Fruit fly (Drosophila melanogaster) whole organism, pupa: ENCODE results near the gene scrib.

ENCODE experiments used
- CG10348 ChIP-seq: fragments of 200-800 bp; sonication (Bioruptor generic); IDR thresholded peaks from 2 replicates; pipeline ENCODE4 v1.3.6; 2022; ENCODE audit warnings: missing biosample characterization, missing genetic modification characterization
- CG12605 ChIP-seq: fragments of 200-800 bp; sonication (Bioruptor generic); IDR thresholded peaks from 2 replicates; pipeline ENCODE4 v1.3.6; 2022; ENCODE audit warnings: missing biosample characterization, missing genetic modification characterization
- CG13204 ChIP-seq: fragments of 200-800 bp; sonication (Bioruptor generic); optimal IDR thresholded peaks from 2 replicates; lab custom pipeline; 2018; ENCODE audit warnings: missing biosample characterization, mild to moderate bottlenecking, missing genetic modification characterization, moderate library complexity
- CG14655 ChIP-seq: fragments of 200-800 bp; sonication (Bioruptor generic); optimal IDR thresholded peaks from 3 replicates; lab custom pipeline; 2017; ENCODE audit warnings: mild to moderate bottlenecking, missing biosample characterization, missing genetic modification reagents, missing genetic modification characterization
- CG15710 ChIP-seq: fragments of 200-800 bp; sonication (Bioruptor generic); optimal IDR thresholded peaks from 2 replicates; lab custom pipeline; 2018; ENCODE audit warnings: missing biosample characterization, mild to moderate bottlenecking, missing genetic modification characterization, moderate library complexity
- CG17806 ChIP-seq: fragments of 200-800 bp; sonication (Bioruptor generic); optimal IDR thresholded peaks from 2 replicates; lab custom pipeline; 2018; ENCODE audit warnings: missing biosample characterization, mild to moderate bottlenecking, missing genetic modification characterization, moderate library complexity
- CG32121 ChIP-seq: fragments of 200-800 bp; sonication (Bioruptor generic); IDR thresholded peaks from 2 replicates; pipeline ENCODE4 v1.3.6; 2022; ENCODE audit warnings: missing biosample characterization, missing genetic modification characterization
- CG34367 ChIP-seq: fragments of 200-800 bp; sonication (Bioruptor generic); optimal IDR thresholded peaks from 2 replicates; lab custom pipeline; 2018; ENCODE audit warnings: missing biosample characterization, mild to moderate bottlenecking, missing genetic modification characterization
- CG4496 ChIP-seq: fragments of 200-800 bp; sonication (Bioruptor generic); IDR thresholded peaks from 3 replicates; pipeline ENCODE4 v1.3.6; 2022; ENCODE audit warnings: missing biosample characterization, missing genetic modification characterization
- CG8159 ChIP-seq: fragments of 200-800 bp; sonication (Bioruptor generic); optimal IDR thresholded peaks from 3 replicates; lab custom pipeline; 2018; ENCODE audit warnings: missing biosample characterization, mild to moderate bottlenecking, missing genetic modification characterization, moderate library complexity
- CG8301 ChIP-seq: fragments of 200-800 bp; sonication (Bioruptor generic); optimal IDR thresholded peaks from 2 replicates; lab custom pipeline; 2018; ENCODE audit warnings: missing biosample characterization, mild to moderate bottlenecking, missing genetic modification characterization
- CG9948 ChIP-seq: fragments of 200-800 bp; sonication (Bioruptor generic); optimal IDR thresholded peaks from 2 replicates; lab custom pipeline; 2018; ENCODE audit warnings: missing biosample characterization, mild to moderate bottlenecking, missing genetic modification characterization, moderate library complexity
- D1 ChIP-seq: fragments of 200-800 bp; sonication (Bioruptor generic); optimal IDR thresholded peaks from 2 replicates; lab custom pipeline; 2018; ENCODE audit warnings: missing biosample characterization, mild to moderate bottlenecking, missing genetic modification characterization, moderate library complexity
- EcR ChIP-seq: fragments of 200-800 bp; sonication (Bioruptor generic); optimal IDR thresholded peaks from 3 replicates; lab custom pipeline; 2019; ENCODE audit warnings: missing biosample characterization, missing genetic modification characterization, mild to moderate bottlenecking, moderate library complexity, missing genetic modification reagents
- Ets98B ChIP-seq: fragments of 200-800 bp; sonication (Bioruptor generic); IDR thresholded peaks from 2 replicates; pipeline ENCODE4 v1.3.6; 2022; ENCODE audit warnings: missing biosample characterization, missing genetic modification characterization
- Pif1A ChIP-seq: fragments of 200-800 bp; sonication (Bioruptor generic); optimal IDR thresholded peaks from 3 replicates; lab custom pipeline; 2016; ENCODE audit warnings: missing biosample characterization, missing genetic modification characterization
- Pif1B ChIP-seq: fragments of 200-800 bp; sonication (Bioruptor generic); optimal IDR thresholded peaks from 3 replicates; lab custom pipeline; 2016; ENCODE audit warnings: missing biosample characterization, missing genetic modification characterization
- Snoo ChIP-seq: fragments of 200-800 bp; sonication (Bioruptor generic); optimal IDR thresholded peaks from 3 replicates; lab custom pipeline; 2017; ENCODE audit warnings: missing biosample characterization, mild to moderate bottlenecking, missing genetic modification characterization, inconsistent platforms
- fd96Ca ChIP-seq: fragments of 200-800 bp; sonication (Bioruptor generic); IDR thresholded peaks from 3 replicates; pipeline ENCODE4 v1.3.6; 2022; ENCODE audit warnings: missing biosample characterization, missing genetic modification characterization
- gl ChIP-seq: fragments of 200-800 bp; sonication (Bioruptor generic); optimal IDR thresholded peaks from 2 replicates; lab custom pipeline; 2018; ENCODE audit warnings: missing biosample characterization, mild to moderate bottlenecking, missing genetic modification characterization
- rn ChIP-seq: fragments of 200-800 bp; sonication (Bioruptor generic); IDR thresholded peaks from 2 replicates; pipeline ENCODE4 v1.3.6; 2022; ENCODE audit warnings: missing biosample characterization, missing genetic modification characterization

Gene scrib

DNA sequence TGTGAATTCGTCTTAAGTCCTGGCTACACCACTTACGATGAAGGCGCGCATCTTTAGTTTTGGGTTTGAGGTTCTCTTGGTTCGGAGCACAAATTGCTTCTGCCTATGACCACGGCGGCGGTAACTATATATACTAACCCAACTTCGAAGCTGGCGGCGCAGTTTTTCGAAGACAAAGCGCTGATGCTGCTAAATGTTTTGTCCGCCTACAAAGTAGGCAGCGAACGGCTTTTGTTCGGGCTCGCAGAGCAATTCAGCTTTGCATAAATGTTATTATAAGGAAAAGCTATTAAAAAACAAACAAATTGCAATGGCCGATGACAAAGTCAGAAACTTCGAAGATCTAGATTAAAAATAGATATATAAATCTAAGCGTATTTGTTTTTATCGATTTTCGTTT lies 89.4 kb downstream of the scrib start, which contains the start of gene TwdlL:
Gene TwdlL, minus strand, starts transcription at position 101 of the 400 bp plus-strand sequence.
- TF ChIP-seq Pif1A (GFP tag; lab: Kevin White, UChicago) (no peak), Ets98B (GFP tag; lab: Robert Waterston, UW) (no peak), CG10348 (GFP tag; lab: Robert Waterston, UW) (no peak), Snoo (no peak), CG34367 (no peak), CG12605 (GFP tag; lab: Robert Waterston, UW) (no peak), CG13204 (no peak), CG15710 (no peak), rn (no peak), CG8301 (tag; lab: Kevin White, UChicago) (no peak), gl (tag; lab: Kevin White, UChicago) (no peak), fd96Ca (GFP tag; lab: Robert Waterston, UW) (no peak), EcR (GFP tag; lab: Kevin White, UChicago) (no peak), CG8159 (no peak), CG4496 (GFP tag; lab: Robert Waterston, UW) (no peak)
- TF ChIP-seq, all 21 proteins: peak for 0

DNA sequence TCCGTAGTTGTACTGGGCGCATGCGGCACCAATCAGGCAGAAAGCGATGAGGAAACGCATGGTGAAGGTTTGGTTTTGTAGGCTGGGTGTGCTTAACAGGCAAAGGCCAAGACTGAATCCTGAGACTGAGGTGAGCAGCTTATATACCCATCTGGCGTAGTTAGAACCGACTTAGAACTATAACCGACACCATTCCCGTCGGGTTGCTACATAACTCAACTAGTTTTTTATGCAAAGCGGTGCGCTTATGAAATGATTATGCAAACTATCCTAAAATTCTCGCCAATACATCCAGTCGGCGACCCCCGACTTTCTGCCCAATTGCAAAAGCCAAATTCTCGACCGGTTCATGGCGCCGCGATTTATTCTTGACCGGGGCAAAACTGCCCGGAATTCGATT lies 90.5 kb downstream of the scrib start, which contains the start of gene TwdlO:
Gene TwdlO, minus strand, starts transcription at position 101 of the 400 bp plus-strand sequence.
- TF ChIP-seq Snoo (no peak), fd96Ca (GFP tag; lab: Robert Waterston, UW) (no peak), CG13204 (no peak), CG15710 (no peak), CG17806 (no peak), CG32121 (no peak), Pif1B (GFP tag; lab: Kevin White, UChicago) (no peak), CG8159 (no peak), CG12605 (GFP tag; lab: Robert Waterston, UW) (no peak), CG9948 (no peak)

DNA sequence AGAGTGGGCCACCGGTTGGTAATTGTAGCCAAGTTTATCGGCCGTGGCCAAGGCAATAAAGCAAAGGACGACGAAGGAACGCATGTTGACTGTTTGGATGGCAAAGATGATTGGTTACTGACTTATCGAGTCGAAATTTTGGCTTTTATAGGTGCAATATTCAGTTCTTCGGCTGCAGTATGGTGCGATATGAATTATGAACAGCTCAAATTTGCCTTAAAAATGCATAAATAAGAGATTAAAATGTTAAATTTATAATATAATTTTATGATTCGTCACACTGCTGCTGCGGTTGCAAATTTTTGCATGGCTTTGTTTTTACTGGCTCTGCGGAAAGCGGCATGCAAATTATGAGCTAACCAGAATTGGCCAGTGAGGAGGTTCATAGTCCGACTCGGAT lies 92.5 kb downstream of the scrib start, which contains the start of gene TwdlK:
Gene TwdlK, minus strand, starts transcription at position 101 of the 400 bp plus-strand sequence.
- no peak for TF ChIP-seq gl (tag; lab: Kevin White, UChicago)

DNA sequence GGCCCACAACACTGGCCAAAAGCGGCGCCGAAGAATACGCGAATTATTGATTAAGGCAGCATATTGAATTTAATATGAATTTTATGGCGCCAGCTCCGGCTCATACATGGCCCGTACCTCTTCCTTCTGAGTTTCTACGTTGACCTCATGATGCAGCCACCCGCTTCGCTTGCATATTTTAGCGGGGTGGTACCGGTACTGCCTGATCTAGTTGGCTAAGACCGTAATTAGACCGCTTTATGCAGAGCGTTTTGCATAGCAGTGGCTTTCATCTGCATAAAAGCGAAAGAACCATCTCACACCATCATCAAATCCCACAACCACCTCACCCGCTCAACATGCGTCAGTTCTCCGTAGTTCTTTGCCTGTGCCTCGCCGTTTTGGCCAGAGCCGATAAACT lies 93.5 kb downstream of the scrib start, which contains the start of gene TwdlJ:
Gene TwdlJ, plus strand, starts transcription at position 301 of the 400 bp plus-strand sequence.
- TF ChIP-seq CG17806 (no peak), Pif1B (GFP tag; lab: Kevin White, UChicago) (no peak), CG4496 (GFP tag; lab: Robert Waterston, UW) (no peak), Snoo (no peak), CG10348 (GFP tag; lab: Robert Waterston, UW) (no peak), CG8301 (tag; lab: Kevin White, UChicago) (no peak), fd96Ca (GFP tag; lab: Robert Waterston, UW) (no peak), CG32121 (no peak), Ets98B (GFP tag; lab: Robert Waterston, UW) (no peak), CG13204 (no peak), CG34367 (no peak), D1 (tag; lab: Kevin White, UChicago) (no peak), rn (no peak), CG9948 (no peak)

DNA sequence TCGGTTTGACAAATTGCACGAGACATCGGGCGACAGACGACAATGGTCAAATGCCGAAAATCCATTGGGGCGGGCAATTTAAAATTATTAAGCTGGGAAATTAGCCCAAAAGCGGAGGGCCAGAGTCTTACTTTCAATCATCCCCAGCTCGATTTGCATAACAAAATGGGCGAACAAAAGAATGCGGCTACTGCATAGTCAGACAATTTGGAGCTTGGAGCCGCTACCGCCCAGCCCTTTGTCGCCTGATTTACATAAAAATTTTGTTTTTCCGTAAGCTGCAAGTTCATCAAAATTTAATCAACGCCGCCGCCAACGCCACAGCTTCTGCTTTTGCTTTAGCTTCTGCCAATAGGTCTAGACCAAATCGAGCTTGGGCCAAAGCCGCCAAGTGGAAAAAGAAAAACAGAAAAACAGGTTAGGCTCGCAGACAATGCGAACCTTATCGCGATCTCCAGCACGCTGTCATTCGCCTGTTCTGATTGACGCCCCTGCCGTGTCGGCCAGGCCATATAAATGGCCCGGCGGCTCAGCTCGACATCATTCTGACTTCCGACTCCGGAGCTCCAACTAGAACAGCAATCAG lies 95.3 kb downstream of the scrib start, which contains the start of gene TwdlN:
Gene TwdlN, plus strand, starts transcription at position 536 of the 586 bp plus-strand sequence.
- TF ChIP-seq CG32121 = no peak
- no peak for TF ChIP-seq CG4496 (GFP tag; lab: Robert Waterston, UW)

DNA sequence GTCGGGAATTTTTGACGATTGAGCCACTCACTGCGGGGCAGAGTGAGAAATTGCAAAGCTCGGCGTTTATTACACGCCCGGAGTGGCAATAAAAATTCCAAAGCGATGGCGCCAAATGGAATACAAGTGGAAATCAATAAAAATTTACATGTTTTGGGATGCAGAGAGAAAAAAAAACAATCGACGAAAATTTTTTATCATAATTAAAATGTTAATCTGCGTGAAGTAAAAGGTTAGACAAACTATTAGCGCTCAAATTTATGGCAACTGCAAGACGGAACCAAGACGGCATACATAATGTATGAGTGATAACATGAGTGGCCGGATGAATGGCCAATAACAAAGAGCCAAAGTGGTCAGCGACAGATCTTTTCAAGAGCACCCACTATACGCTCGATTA lies 96.9 kb downstream of the scrib start:
- TF ChIP-seq CG15710 (no peak), CG12605 (GFP tag; lab: Robert Waterston, UW) (no peak), CG14655 (GFP tag; lab: Kevin White, UChicago) (no peak), D1 (tag; lab: Kevin White, UChicago) (no peak), CG34367 (no peak), CG17806 (no peak), CG9948 (no peak), Ets98B (GFP tag; lab: Robert Waterston, UW) (no peak), CG4496 (GFP tag; lab: Robert Waterston, UW) (no peak), CG13204 (no peak), EcR (GFP tag; lab: Kevin White, UChicago) (no peak)

DNA sequence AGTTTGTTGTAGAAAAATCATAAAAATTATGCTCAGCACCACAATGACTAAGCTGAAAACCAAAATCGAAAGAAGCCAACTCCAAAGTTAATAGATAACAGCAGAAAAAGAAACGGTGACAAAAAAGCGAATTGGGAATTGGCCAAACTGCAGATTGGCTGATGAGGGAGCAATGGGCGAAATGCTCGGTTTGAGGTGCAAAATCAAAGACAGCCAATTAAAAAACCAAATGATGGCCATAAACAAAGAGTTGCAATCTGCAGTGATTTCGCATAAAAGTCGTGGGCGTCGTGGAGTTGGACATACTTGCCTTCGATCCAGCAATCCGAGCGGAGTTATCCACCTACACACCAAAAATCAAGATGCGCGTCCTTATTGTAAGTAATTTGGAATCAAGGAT lies 97.3 kb downstream of the scrib start, which contains the start of gene TwdlH:
Gene TwdlH, plus strand, starts transcription at position 301 of the 400 bp plus-strand sequence.
- no peak for TF ChIP-seq CG9948
- no peak for TF ChIP-seq CG4496 (GFP tag; lab: Robert Waterston, UW)
- no peak for TF ChIP-seq CG12605 (GFP tag; lab: Robert Waterston, UW)
- TF ChIP-seq CG10348 (GFP tag; lab: Robert Waterston, UW) = no peak
- no peak for TF ChIP-seq Ets98B (GFP tag; lab: Robert Waterston, UW)
- TF ChIP-seq fd96Ca (GFP tag; lab: Robert Waterston, UW) = no peak
